Fruit fly (Drosophila melanogaster) whole organism, embryonic: ENCODE measurements around the gene CG43886.

Source experiments
- Abd-B ChIP-seq: fragments of 200-800 bp; sonication (Bioruptor generic); optimal IDR thresholded peaks from 2 replicates; lab custom pipeline; 2018; ENCODE audit warnings: missing biosample characterization, mild to moderate bottlenecking, missing genetic modification characterization, moderate library complexity
- CG10274 ChIP-seq: fragments of 200-800 bp; sonication (Bioruptor generic); optimal IDR thresholded peaks from 3 replicates; lab custom pipeline; 2017; ENCODE audit warnings: missing biosample characterization, mild to moderate bottlenecking, missing genetic modification characterization
- CG12769 ChIP-seq: fragments of 200-800 bp; sonication (Bioruptor generic); optimal IDR thresholded peaks from 2 replicates; lab custom pipeline; 2019; ENCODE audit warnings: missing biosample characterization, mild to moderate bottlenecking, missing genetic modification characterization, moderate library complexity
- CG16779 ChIP-seq: fragments of 200-800 bp; sonication (Bioruptor generic); IDR thresholded peaks from 2 replicates; pipeline ENCODE4 v1.3.6; 2022; ENCODE audit warnings: missing biosample characterization, missing genetic modification characterization
- CG17385 ChIP-seq: fragments of 200-800 bp; sonication (Bioruptor generic); optimal IDR thresholded peaks from 3 replicates; lab custom pipeline; 2018; ENCODE audit warnings: missing biosample characterization, mild to moderate bottlenecking, missing genetic modification characterization
- CG18764 ChIP-seq: fragments of 200-800 bp; sonication (Bioruptor generic); optimal IDR thresholded peaks from 3 replicates; lab custom pipeline; 2016; ENCODE audit warnings: missing biosample characterization, missing genetic modification characterization
- CG2116 ChIP-seq: fragments of 200-800 bp; sonication (Bioruptor generic); optimal IDR thresholded peaks from 3 replicates; lab custom pipeline; 2018; ENCODE audit warnings: missing biosample characterization, mild to moderate bottlenecking, missing genetic modification characterization
- CG2129 ChIP-seq: fragments of 200-800 bp; sonication (Bioruptor generic); IDR thresholded peaks from 2 replicates; pipeline ENCODE4 v1.3.6; 2022; ENCODE audit warnings: missing biosample characterization, missing genetic modification characterization; ENCODE audit not compliant: partially characterized antibody
- CG2202 ChIP-seq: fragments of 200-800 bp; sonication (Bioruptor generic); optimal IDR thresholded peaks from 2 replicates; lab custom pipeline; 2018; ENCODE audit warnings: missing biosample characterization, mild to moderate bottlenecking, missing genetic modification characterization
- CG31388 ChIP-seq: fragments of 200-800 bp; sonication (Bioruptor generic); optimal IDR thresholded peaks from 2 replicates; lab custom pipeline; 2016; ENCODE audit warnings: missing biosample characterization, missing genetic modification characterization
- CG3407 ChIP-seq: fragments of 200-800 bp; sonication (Bioruptor generic); optimal IDR thresholded peaks from 2 replicates; lab custom pipeline; 2018; ENCODE audit warnings: missing biosample characterization, mild to moderate bottlenecking, missing genetic modification characterization
- CG4282 ChIP-seq: fragments of 200-800 bp; sonication (Bioruptor generic); optimal IDR thresholded peaks from 2 replicates; lab custom pipeline; 2016; ENCODE audit warnings: missing biosample characterization, missing genetic modification characterization
- CG4424 ChIP-seq: fragments of 200-800 bp; sonication (Bioruptor generic); optimal IDR thresholded peaks from 3 replicates; lab custom pipeline; 2016; ENCODE audit warnings: missing biosample characterization, missing genetic modification characterization
- CG4707 ChIP-seq: fragments of 200-800 bp; sonication (Bioruptor generic); optimal IDR thresholded peaks from 2 replicates; lab custom pipeline; 2018; ENCODE audit warnings: missing biosample characterization, mild to moderate bottlenecking, missing genetic modification characterization, moderate library complexity
- CG7357 ChIP-seq: fragments of 200-800 bp; sonication (Bioruptor generic); IDR thresholded peaks from 3 replicates; pipeline ENCODE4 v1.3.6; 2022; ENCODE audit warnings: missing biosample characterization, missing genetic modification characterization
- CG8944 ChIP-seq: fragments of 200-800 bp; sonication (Bioruptor generic); optimal IDR thresholded peaks from 3 replicates; lab custom pipeline; 2016; ENCODE audit warnings: missing biosample characterization, missing genetic modification characterization
- CG9437 ChIP-seq: fragments of 200-800 bp; sonication (Bioruptor generic); optimal IDR thresholded peaks from 2 replicates; lab custom pipeline; 2018; ENCODE audit warnings: missing biosample characterization, mild to moderate bottlenecking, missing genetic modification characterization
- CTCF ChIP-seq: fragments of 200-800 bp; sonication (Bioruptor generic); optimal IDR thresholded peaks from 2 replicates; lab custom pipeline; 2017; ENCODE audit warnings: missing biosample characterization, mild to moderate bottlenecking, missing genetic modification characterization, moderate library complexity
- Dek ChIP-seq: fragments of 200-800 bp; sonication (Bioruptor generic); optimal IDR thresholded peaks from 3 replicates; lab custom pipeline; 2019; ENCODE audit warnings: missing biosample characterization, mild to moderate bottlenecking, missing genetic modification characterization, moderate library complexity
- Fer3 ChIP-seq: fragments of 200-800 bp; sonication (Bioruptor generic); optimal IDR thresholded peaks from 2 replicates; lab custom pipeline; 2018; ENCODE audit warnings: missing biosample characterization, mild to moderate bottlenecking, missing genetic modification characterization, moderate library complexity
- Hr78 ChIP-seq, 2 experiments: fragments of 200-800 bp in 1 of 2; fragments of >200 bp in 1 of 2; sonication (Bioruptor generic) in 1 of 2; optimal IDR thresholded peaks; 2 replicates each; lab custom pipeline; 2017 to 2019; ENCODE audit warnings: missing biosample characterization in 2 of 2, missing genetic modification characterization in 2 of 2, mild to moderate bottlenecking in 1 of 2, moderate library complexity in 1 of 2
- Lim3 ChIP-seq: fragments of 200-800 bp; sonication (Bioruptor generic); IDR thresholded peaks from 2 replicates; pipeline ENCODE4 v1.3.6; 2022; ENCODE audit warnings: missing biosample characterization, missing genetic modification characterization
- Lpt ChIP-seq: fragments of >200 bp; optimal IDR thresholded peaks from 2 replicates; lab custom pipeline; 2018; ENCODE audit warnings: missing biosample characterization, missing genetic modification characterization
- MTF-1 ChIP-seq: fragments of 200-800 bp; sonication (Bioruptor generic); optimal IDR thresholded peaks from 2 replicates; lab custom pipeline; 2018; ENCODE audit warnings: missing biosample characterization, mild to moderate bottlenecking, missing genetic modification characterization, borderline replicate concordance
- Mad ChIP-seq: fragments of 200-800 bp; sonication (Bioruptor generic); optimal IDR thresholded peaks from 2 replicates; lab custom pipeline; 2016; ENCODE audit warnings: missing biosample characterization, missing genetic modification characterization
- NFAT ChIP-seq: fragments of 200-800 bp; sonication (Bioruptor generic); IDR thresholded peaks from 2 replicates; pipeline ENCODE4 v1.3.6; 2022; ENCODE audit warnings: missing biosample characterization, missing genetic modification characterization
- PHDP ChIP-seq: fragments of 200-800 bp; sonication (Bioruptor generic); optimal IDR thresholded peaks from 3 replicates; lab custom pipeline; 2018; ENCODE audit warnings: missing biosample characterization, mild to moderate bottlenecking, missing genetic modification characterization, moderate library complexity
- Pdp1 ChIP-seq, 2 experiments: fragments of 200-800 bp; sonication (Bioruptor generic); optimal IDR thresholded peaks; 3 replicates each; lab custom pipeline; 2016; ENCODE audit warnings: missing biosample characterization in 2 of 2, missing genetic modification characterization in 2 of 2, mild to moderate bottlenecking in 1 of 2, moderate library complexity in 1 of 2
- Six4 ChIP-seq: fragments of 200-800 bp; sonication (Bioruptor generic); optimal IDR thresholded peaks from 2 replicates; lab custom pipeline; 2016; ENCODE audit warnings: missing biosample characterization, missing genetic modification characterization
- Taf1 ChIP-seq: fragments of 200-800 bp; sonication (Bioruptor generic); IDR thresholded peaks from 2 replicates; pipeline ENCODE4 v1.3.6; 2022; ENCODE audit warnings: missing biosample characterization, missing genetic modification characterization
- Vsx1 ChIP-seq: fragments of 200-800 bp; sonication (Bioruptor generic); optimal IDR thresholded peaks from 2 replicates; lab custom pipeline; 2017; ENCODE audit warnings: missing biosample characterization, mild to moderate bottlenecking, missing genetic modification characterization, missing genetic modification reagents
- amos ChIP-seq: fragments of 200-800 bp; sonication (Bioruptor generic); IDR thresholded peaks from 2 replicates; pipeline ENCODE4 v1.3.6; 2022; ENCODE audit warnings: missing biosample characterization, missing genetic modification characterization; ENCODE audit not compliant: partially characterized antibody
- aop ChIP-seq: fragments of 200-800 bp; sonication (Bioruptor generic); IDR thresholded peaks from 2 replicates; pipeline ENCODE4 v1.3.6; 2022; ENCODE audit warnings: missing biosample characterization, missing genetic modification characterization
- bowl ChIP-seq: fragments of 200-800 bp; sonication (Bioruptor generic); IDR thresholded peaks from 2 replicates; pipeline ENCODE4 v1.3.6; 2022; ENCODE audit warnings: missing biosample characterization, missing genetic modification characterization
- crc ChIP-seq: fragments of 200-800 bp; sonication (Bioruptor generic); optimal IDR thresholded peaks from 2 replicates; lab custom pipeline; 2016; ENCODE audit warnings: missing biosample characterization, missing genetic modification characterization
- dan ChIP-seq: fragments of 200-800 bp; sonication (Bioruptor generic); IDR thresholded peaks from 2 replicates; pipeline ENCODE4 v1.3.6; 2022; ENCODE audit warnings: missing biosample characterization, missing genetic modification characterization
- exex ChIP-seq: fragments of 200-800 bp; sonication (Bioruptor generic); optimal IDR thresholded peaks from 4 replicates; lab custom pipeline; 2018; ENCODE audit warnings: missing biosample characterization, mild to moderate bottlenecking, missing genetic modification characterization, moderate library complexity
- gcm ChIP-seq: fragments of 200-800 bp; sonication (Bioruptor generic); optimal IDR thresholded peaks from 2 replicates; lab custom pipeline; 2019; ENCODE audit warnings: missing biosample characterization, mild to moderate bottlenecking, missing genetic modification characterization, moderate library complexity
- h ChIP-seq: fragments of >200 bp; optimal IDR thresholded peaks from 2 replicates; lab custom pipeline; 2017
- jing ChIP-seq: fragments of 200-800 bp; sonication (Bioruptor generic); optimal IDR thresholded peaks from 2 replicates; lab custom pipeline; 2018; ENCODE audit warnings: missing biosample characterization, mild to moderate bottlenecking, missing genetic modification characterization
- jumu ChIP-seq: fragments of 200-800 bp; sonication (Bioruptor generic); optimal IDR thresholded peaks from 3 replicates; lab custom pipeline; 2016; ENCODE audit warnings: missing biosample characterization, missing genetic modification characterization
- knrl ChIP-seq: fragments of 200-800 bp; sonication (Bioruptor generic); IDR thresholded peaks from 3 replicates; pipeline ENCODE4 v1.3.6; 2022; ENCODE audit warnings: missing biosample characterization, missing genetic modification characterization; ENCODE audit not compliant: partially characterized antibody
- nmo ChIP-seq: fragments of 200-800 bp; sonication (Bioruptor generic); optimal IDR thresholded peaks from 2 replicates; lab custom pipeline; 2018; ENCODE audit warnings: missing biosample characterization, mild to moderate bottlenecking, missing genetic modification characterization, moderate library complexity
- org-1 ChIP-seq: fragments of 200-800 bp; sonication (Bioruptor generic); optimal IDR thresholded peaks from 2 replicates; lab custom pipeline; 2017; ENCODE audit warnings: missing biosample characterization, missing genetic modification characterization
- rib ChIP-seq: fragments of 200-800 bp; sonication (Bioruptor generic); IDR thresholded peaks from 2 replicates; pipeline ENCODE4 v1.3.6; 2022; ENCODE audit warnings: missing biosample characterization, missing genetic modification characterization
- ro ChIP-seq: fragments of 200-800 bp; sonication (Bioruptor generic); IDR thresholded peaks from 2 replicates; pipeline ENCODE4 v1.3.6; 2022; ENCODE audit warnings: missing biosample characterization, missing genetic modification characterization
- sima ChIP-seq: fragments of 200-800 bp; sonication (Bioruptor generic); optimal IDR thresholded peaks from 2 replicates; lab custom pipeline; 2016; ENCODE audit warnings: missing biosample characterization, missing genetic modification characterization
- sob ChIP-seq: fragments of 200-800 bp; sonication (Bioruptor generic); IDR thresholded peaks from 2 replicates; pipeline ENCODE4 v1.3.6; 2022; ENCODE audit warnings: missing biosample characterization, missing genetic modification characterization
- vvl ChIP-seq: fragments of 200-800 bp; sonication (Bioruptor generic); IDR thresholded peaks from 2 replicates; pipeline ENCODE4 v1.3.6; 2022; ENCODE audit warnings: missing biosample characterization, missing genetic modification characterization
- zen ChIP-seq: fragments of 200-800 bp; sonication (Bioruptor generic); optimal IDR thresholded peaks from 3 replicates; lab custom pipeline; 2018; ENCODE audit warnings: missing biosample characterization, mild to moderate bottlenecking, missing genetic modification characterization, moderate library complexity
- zfh2 ChIP-seq: fragments of 200-800 bp; sonication (Bioruptor generic); optimal IDR thresholded peaks from 2 replicates; lab custom pipeline; 2016; ENCODE audit warnings: missing biosample characterization, missing genetic modification characterization

The CG43886 gene

DNA sequence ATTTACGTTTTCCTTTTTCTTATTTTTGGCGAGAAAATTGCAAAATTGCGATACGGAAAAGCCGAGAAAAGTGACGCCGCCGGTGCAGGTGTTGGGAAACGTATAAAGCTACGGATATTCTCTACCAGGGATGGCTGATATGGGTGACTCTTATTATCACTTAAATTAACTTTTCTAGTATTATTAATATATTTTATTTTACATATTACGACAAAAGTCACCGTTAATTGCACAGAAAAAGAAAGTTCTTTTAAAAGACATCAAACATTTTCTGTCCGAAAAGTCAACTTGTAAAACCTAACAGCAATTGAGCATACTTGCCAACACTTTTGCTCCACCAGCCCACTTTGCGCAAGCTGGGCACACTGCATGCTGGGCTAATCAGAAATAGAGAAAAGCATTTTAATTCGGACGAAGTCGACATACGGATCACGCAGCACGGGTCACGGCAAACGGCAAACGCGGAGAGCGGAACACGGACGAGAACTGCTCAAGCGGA lies 31.8 kb downstream of the CG43886 start, which contains the start of the genes Cds and Uba2 (continued):
- TF ChIP-seq nmo (peak; percentile 94), jumu (peak; percentile 71), exex (tag; lab: Kevin White, UChicago) (peak; percentile 81), CG12769 (tag; lab: Kevin White, UChicago) (no peak), CG4707 (GFP tag; lab: Kevin White, UChicago) (peak; percentile 57), h (lab: Kevin White, UChicago) (no peak), NFAT (GFP tag; lab: Robert Waterston, UW) (peak; percentile 88), CTCF (GFP tag; lab: Kevin White, UChicago) (peak; percentile 30), Fer3 (tag; lab: Kevin White, UChicago) (peak; percentile 94), Hr78 (GFP tag; optimal IDR thresholded peaks at IDR 0.05; lab: Kevin White, UChicago) (peak in 1 of 2 experiments; percentile 51), zen (tag; lab: Kevin White, UChicago) (peak; percentile 85), CG7357 (peak; percentile 76), CG16779 (GFP tag; lab: Robert Waterston, UW) (peak; percentile 87), Lpt (GFP tag; lab: Kevin White, UChicago) (no peak), Dek (tag; lab: Kevin White, UChicago) (peak; percentile 94), rib (GFP tag; lab: Robert Waterston, UW) (peak; percentile 87), org-1 (GFP tag; lab: Kevin White, UChicago) (peak; percentile 79), CG10274 (GFP tag; lab: Kevin White, UChicago) (peak; percentile 66), MTF-1 (GFP tag; lab: Kevin White, UChicago) (peak; percentile 52), CG31388 (GFP tag; lab: Kevin White, UChicago) (peak; percentile 73), aop (GFP tag; lab: Robert Waterston, UW) (no peak), zfh2 (peak; percentile 90), amos (peak; percentile 39; the same call in 1 of the 2 replicates), Taf1 (GFP tag; lab: Robert Waterston, UW) (peak; percentile 86), CG17385 (GFP tag; lab: Kevin White, UChicago) (peak; percentile 89), crc (GFP tag; lab: Kevin White, UChicago) (peak; percentile 32), CG2129 (GFP tag; lab: Robert Waterston, UW) (no peak), sob (peak; percentile 96), Vsx1 (GFP tag; lab: Kevin White, UChicago) (peak; percentile 99), jing (GFP tag; lab: Kevin White, UChicago) (no peak), Six4 (GFP tag; lab: Kevin White, UChicago) (peak; percentile 87), CG4424 (peak; percentile 94), CG8944 (GFP tag; lab: Kevin White, UChicago) (peak; percentile 69), Abd-B (GFP tag; lab: Kevin White, UChicago) (peak; percentile 92), CG2116 (GFP tag; lab: Kevin White, UChicago) (peak; percentile 91), gcm (peak; percentile 88), CG2202 (tag; lab: Kevin White, UChicago) (peak; percentile 88), ro (GFP tag; lab: Robert Waterston, UW) (peak; percentile 65), Mad (GFP tag; lab: Kevin White, UChicago) (peak; percentile 83), dan (GFP tag; lab: Robert Waterston, UW) (peak; percentile 54; the same call in 1 of the 2 replicates), CG3407 (GFP tag; lab: Kevin White, UChicago) (peak; percentile 81), sima (GFP tag; lab: Kevin White, UChicago) (no peak), CG18764 (GFP tag; lab: Kevin White, UChicago) (peak; percentile 91), knrl (peak; percentile 57; the same call in 2 of the 3 replicates), Lim3 (GFP tag; lab: Robert Waterston, UW) (no peak), CG4282 (GFP tag; lab: Kevin White, UChicago) (peak; percentile 38), PHDP (tag; lab: Kevin White, UChicago) (peak; percentile 95), vvl (GFP tag; lab: Robert Waterston, UW) (peak; percentile 90), CG9437 (GFP tag; lab: Kevin White, UChicago) (peak; percentile 81), bowl (GFP tag; lab: Robert Waterston, UW) (no peak), Pdp1 (GFP tag; optimal IDR thresholded peaks at IDR 0.05; lab: Kevin White, UChicago) (peak; percentile 69 to 80)
